Worm (Caenorhabditis elegans) whole organism, L4/young adult: ENCODE measurements around the gene unc-9.

Source experiments
- W03F9.2 ChIP-seq: fragments of 150-350 bp; optimal IDR thresholded peaks from 2 replicates; lab custom pipeline; 2014; ENCODE audit warnings: missing biosample characterization, missing genetic modification characterization
- him-1 ChIP-seq: sonication (generic microtip); optimal IDR thresholded peaks from 2 replicates; lab custom pipeline; 2016; ENCODE audit warnings: missing genotype, missing genetic modification reagents, missing genetic modification characterization, missing compliant biosample characterization

- TF ChIP-seq him-1 (tag; lab: Kevin White, UChicago) = no peak
- TF ChIP-seq W03F9.2 = no peak
Measured at ce11 chrX:13251914-13252434, 50.4 kb downstream of the unc-9 start, which contains the start of gene nhr-32.
